Worm (Caenorhabditis elegans) whole organism, L2 larva: Measurements from ENCODE around the gene F54F2.7.

ENCODE experiments used
- C34F6.9 ChIP-seq: fragments of 150-350 bp; optimal IDR thresholded peaks from 2 replicates; lab custom pipeline; 2014; ENCODE audit warnings: missing biosample characterization, missing genetic modification characterization
- R02D3.7 ChIP-seq: fragments of 150-350 bp; optimal IDR thresholded peaks from 2 replicates; lab custom pipeline; 2014; ENCODE audit warnings: missing biosample characterization, missing genetic modification characterization
- ZK546.5 ChIP-seq: sonication (generic microtip); optimal IDR thresholded peaks from 2 replicates; lab custom pipeline; 2017; ENCODE audit warnings: missing biosample characterization, missing genetic modification characterization
- alr-1 ChIP-seq: fragments of 150-350 bp; optimal IDR thresholded peaks from 2 replicates; lab custom pipeline; 2014; ENCODE audit warnings: missing biosample characterization, missing genetic modification characterization
- blmp-1 ChIP-seq: sonication (generic microtip); optimal IDR thresholded peaks from 2 replicates; lab custom pipeline; 2017; ENCODE audit warnings: missing genetic modification characterization, mild to moderate bottlenecking, missing compliant biosample characterization, antibody characterized with exemption, moderate library complexity; ENCODE audit not compliant: insufficient read depth
- ceh-16 ChIP-seq: fragments of 150-350 bp; optimal IDR thresholded peaks from 2 replicates; lab custom pipeline; 2014; ENCODE audit warnings: missing biosample characterization, missing genetic modification characterization
- ceh-82 ChIP-seq: fragments of 150-350 bp; optimal IDR thresholded peaks from 2 replicates; lab custom pipeline; 2014; ENCODE audit warnings: missing biosample characterization, missing genetic modification characterization
- crh-2 ChIP-seq: sonication (generic microtip); optimal IDR thresholded peaks from 2 replicates; lab custom pipeline; 2017; ENCODE audit warnings: missing biosample characterization, missing genetic modification characterization
- elt-1 ChIP-seq: fragments of 150-350 bp; optimal IDR thresholded peaks from 2 replicates; lab custom pipeline; 2014; ENCODE audit warnings: missing biosample characterization, missing genetic modification characterization
- elt-3 ChIP-seq: sonication (generic microtip); optimal IDR thresholded peaks from 2 replicates; lab custom pipeline; 2017; ENCODE audit warnings: missing biosample characterization, missing genetic modification characterization
- fos-1 ChIP-seq: fragments of 150-350 bp; optimal IDR thresholded peaks from 2 replicates; lab custom pipeline; 2014; ENCODE audit warnings: missing biosample characterization, missing genetic modification characterization
- lin-11 ChIP-seq: fragments of 150-350 bp; sonication (generic microtip); optimal IDR thresholded peaks from 2 replicates; lab custom pipeline; 2014; ENCODE audit warnings: missing biosample characterization, missing genetic modification characterization, inconsistent platforms, mixed read lengths
- lin-13 ChIP-seq: fragments of 150-350 bp; optimal IDR thresholded peaks from 2 replicates; lab custom pipeline; 2014; ENCODE audit warnings: missing biosample characterization, missing genetic modification reagents, missing genetic modification characterization
- mab-5 ChIP-seq: fragments of 150-350 bp; optimal IDR thresholded peaks from 2 replicates; lab custom pipeline; 2014; ENCODE audit warnings: missing biosample characterization, missing genetic modification characterization
- mbf-1 ChIP-seq: sonication (generic microtip); optimal IDR thresholded peaks from 2 replicates; lab custom pipeline; 2017; ENCODE audit warnings: missing biosample characterization, missing genetic modification characterization
- mdl-1 ChIP-seq, 2 experiments: fragments of 150-350 bp in 1 of 2; sonication (generic microtip) in 1 of 2; optimal IDR thresholded peaks; 2 replicates each; lab custom pipeline; 2017; ENCODE audit warnings: missing biosample characterization in 2 of 2, missing genetic modification characterization in 2 of 2
- nhr-11 ChIP-seq: fragments of 150-350 bp; optimal IDR thresholded peaks from 2 replicates; lab custom pipeline; 2014; ENCODE audit warnings: missing biosample characterization, missing genetic modification characterization
- nhr-129 ChIP-seq: fragments of 150-350 bp; optimal IDR thresholded peaks from 2 replicates; lab custom pipeline; 2014; ENCODE audit warnings: missing biosample characterization, missing genetic modification characterization
- nhr-21 ChIP-seq: fragments of 150-350 bp; optimal IDR thresholded peaks from 2 replicates; lab custom pipeline; 2014; ENCODE audit warnings: missing biosample characterization, missing genetic modification characterization
- nhr-23 ChIP-seq: fragments of 150-350 bp; optimal IDR thresholded peaks from 2 replicates; lab custom pipeline; 2014; ENCODE audit warnings: missing biosample characterization, missing genetic modification reagents, missing genetic modification characterization
- nhr-237 ChIP-seq: fragments of 150-350 bp; optimal IDR thresholded peaks from 2 replicates; lab custom pipeline; 2014; ENCODE audit warnings: missing biosample characterization, missing genetic modification characterization
- nhr-25 ChIP-seq: fragments of 150-350 bp; sonication (generic microtip); optimal IDR thresholded peaks from 3 replicates; lab custom pipeline; 2014; ENCODE audit warnings: missing biosample characterization, missing genetic modification characterization
- nhr-6 ChIP-seq: fragments of 150-350 bp; optimal IDR thresholded peaks from 2 replicates; lab custom pipeline; 2014; ENCODE audit warnings: missing biosample characterization, missing genetic modification characterization
- nhr-77 ChIP-seq: fragments of 150-350 bp; optimal IDR thresholded peaks from 2 replicates; lab custom pipeline; 2014; ENCODE audit warnings: missing biosample characterization, missing genetic modification characterization
- peb-1 ChIP-seq: fragments of 150-350 bp; optimal IDR thresholded peaks from 2 replicates; lab custom pipeline; 2014; ENCODE audit warnings: missing biosample characterization, missing genetic modification characterization
- sem-4 ChIP-seq: fragments of 150-350 bp; optimal IDR thresholded peaks from 2 replicates; lab custom pipeline; 2014; ENCODE audit warnings: missing biosample characterization, missing genetic modification reagents, missing genetic modification characterization
- skn-1 ChIP-seq: sonication (generic microtip); optimal IDR thresholded peaks from 2 replicates; lab custom pipeline; 2017; ENCODE audit warnings: missing biosample characterization, missing genetic modification characterization
- sma-3 ChIP-seq: sonication (generic microtip); optimal IDR thresholded peaks from 2 replicates; lab custom pipeline; 2016; ENCODE audit warnings: missing genetic modification reagents, missing genetic modification characterization, missing compliant biosample characterization
- snpc-4 ChIP-seq: fragments of 150-350 bp; optimal IDR thresholded peaks from 2 replicates; lab custom pipeline; 2014; ENCODE audit warnings: missing biosample characterization, missing genetic modification characterization
- unc-39 ChIP-seq: fragments of 150-350 bp; optimal IDR thresholded peaks from 2 replicates; lab custom pipeline; 2014; ENCODE audit warnings: missing biosample characterization, missing genetic modification characterization
- unc-55 ChIP-seq: fragments of 150-350 bp; sonication (generic microtip); optimal IDR thresholded peaks from 3 replicates; lab custom pipeline; 2014; ENCODE audit warnings: missing biosample characterization, missing genetic modification reagents, missing genetic modification characterization
- ztf-4 ChIP-seq: fragments of 150-350 bp; optimal IDR thresholded peaks from 2 replicates; lab custom pipeline; 2014; ENCODE audit warnings: missing biosample characterization, missing genetic modification characterization

Gene F54F2.7

ce11 chrIII:8845114-8845513, 38.0 kb upstream of the F54F2.7 start, which contains the start of gene F44E2.6:
Gene F44E2.6 (minus strand): TSS chrIII:8845214.
- TF ChIP-seq nhr-77 (no peak), unc-55 (GFP tag; lab: Kevin White, UChicago) (no peak), skn-1 (tag; lab: Kevin White, UChicago) (no peak), nhr-11 (no peak), ceh-16 (no peak), alr-1 (tag; lab: Kevin White, UChicago) (no peak), blmp-1 (tag; lab: Kevin White, UChicago) (no peak), nhr-25 (tag; lab: Kevin White, UChicago) (no peak), ceh-82 (tag; lab: Kevin White, UChicago) (no peak)
- TF ChIP-seq, all 48 proteins: peak for 0

DNA sequence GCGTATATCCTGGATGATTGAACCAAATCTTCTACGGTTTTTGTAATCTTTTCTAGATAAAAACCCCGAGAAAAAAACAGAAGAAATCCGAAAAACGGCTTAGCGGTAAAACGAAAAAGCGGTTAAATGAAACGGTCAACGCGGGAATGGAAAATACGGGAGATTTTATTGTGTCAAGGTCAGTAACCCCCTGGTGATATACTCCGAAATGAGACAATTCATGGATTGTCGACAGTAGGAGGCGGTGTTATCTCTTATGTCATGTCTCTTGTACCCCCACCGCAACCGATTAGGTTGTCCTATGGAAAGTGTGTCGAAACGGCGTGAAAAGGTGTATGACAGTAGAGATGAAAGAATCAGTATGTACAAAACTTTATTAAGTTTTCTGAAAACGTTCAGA, 37.0 kb upstream of the F54F2.7 start:
- no peak for TF ChIP-seq crh-2 (tag; lab: Kevin White, UChicago)
- TF ChIP-seq nhr-237 (tag; lab: Kevin White, UChicago), result no peak
- TF ChIP-seq ZK546.5 (tag; lab: Kevin White, UChicago), result no peak
- no peak for TF ChIP-seq peb-1 (tag; lab: Kevin White, UChicago)
- TF ChIP-seq fos-1 (tag; lab: Kevin White, UChicago), result no peak
- TF ChIP-seq blmp-1 (tag; lab: Kevin White, UChicago), result no peak
- TF ChIP-seq sem-4 (tag; lab: Kevin White, UChicago), result no peak
- TF ChIP-seq mdl-1 (tag; optimal IDR thresholded peaks at IDR 0.05; lab: Kevin White, UChicago), result no peak
- TF ChIP-seq mab-5 (tag; lab: Kevin White, UChicago), result no peak
- TF ChIP-seq lin-11 (tag; lab: Kevin White, UChicago), result no peak
- TF ChIP-seq C34F6.9, result no peak
- no peak for TF ChIP-seq elt-3 (tag; lab: Kevin White, UChicago)
- no peak for TF ChIP-seq nhr-11
- TF ChIP-seq nhr-25 (tag; lab: Kevin White, UChicago), result no peak
- no peak for TF ChIP-seq nhr-21
- TF ChIP-seq nhr-6 (tag; lab: Kevin White, UChicago), result no peak
- TF ChIP-seq nhr-23, result no peak
- no peak for TF ChIP-seq lin-13
- no peak for TF ChIP-seq ztf-4 (tag; lab: Kevin White, UChicago)

ce11 chrIII:8839813-8840212, 32.7 kb upstream of the F54F2.7 start:
- TF ChIP-seq R02D3.7 (tag; lab: Kevin White, UChicago) (no peak), mbf-1 (tag; lab: Kevin White, UChicago) (no peak), nhr-21 (no peak)

DNA sequence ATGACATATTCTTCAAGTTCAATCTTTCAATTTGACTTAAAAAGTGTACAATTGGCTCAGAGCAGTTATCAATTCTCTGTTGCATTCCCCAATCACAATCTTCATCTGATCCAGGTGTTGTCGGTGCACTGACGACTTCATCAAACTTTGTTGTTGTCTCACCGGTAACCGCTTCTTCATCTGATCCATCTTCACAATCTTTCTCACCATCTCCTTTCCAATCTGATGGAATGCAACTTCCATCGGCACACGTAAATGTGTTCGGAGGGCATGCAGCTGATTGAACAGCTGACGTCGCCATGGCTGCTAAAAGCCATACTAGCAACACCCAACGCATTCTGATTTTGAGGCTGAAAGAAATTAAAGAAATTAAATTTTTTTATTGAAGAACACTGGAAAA, 30.9 kb upstream of the F54F2.7 start, which contains the start of gene F44E2.4:
Gene F44E2.4 (minus strand): TSS at position 350 of the 400 bp plus-strand sequence.
- TF ChIP-seq unc-39 (no peak), ceh-16 (peak; percentile 6), elt-1 (peak; percentile 44)

DNA sequence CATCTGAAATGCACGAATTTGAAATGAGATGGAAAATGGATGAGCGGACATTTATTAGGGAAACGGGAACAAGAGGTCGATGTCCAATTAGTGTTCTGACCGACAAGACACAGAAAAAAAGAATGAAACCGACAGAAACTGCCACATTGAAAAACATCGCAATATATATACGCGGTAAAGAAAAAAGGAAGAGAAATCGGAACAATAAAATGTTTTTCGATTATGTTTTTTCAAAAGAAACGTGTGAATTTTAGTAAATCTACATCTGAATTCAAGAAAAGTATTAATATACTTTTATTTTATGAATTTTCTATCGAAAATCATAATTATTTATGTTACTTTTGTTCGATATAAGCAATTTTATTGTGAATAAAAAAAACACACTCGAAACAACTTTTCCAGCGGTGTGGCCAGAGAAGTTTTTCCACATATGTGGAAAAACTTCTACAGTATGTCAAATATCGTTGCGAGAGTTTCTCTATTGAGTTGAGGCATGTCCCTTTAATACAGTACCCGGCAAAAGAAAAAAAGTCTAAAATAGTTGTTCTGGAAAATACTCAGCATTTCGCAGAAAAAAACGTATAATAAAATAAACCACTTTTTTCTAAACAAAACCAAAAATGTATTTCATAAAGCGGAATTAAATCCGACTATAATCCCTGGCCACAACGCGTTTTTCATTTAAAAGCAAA, 24.1 kb upstream of the F54F2.7 start, which contains the start of gene F44E2.10:
Gene F44E2.10 (minus strand): TSS at position 51 of the 692 bp plus-strand sequence.
- TF ChIP-seq nhr-25 (tag; lab: Kevin White, UChicago) (no peak), sem-4 (tag; lab: Kevin White, UChicago) (no peak), snpc-4 (no peak), ceh-82 (tag; lab: Kevin White, UChicago) (no peak), nhr-23 (no peak), unc-39 (no peak), sma-3 (GFP tag; lab: Kevin White, UChicago) (no peak), nhr-129 (tag; lab: Kevin White, UChicago) (no peak), ztf-4 (tag; lab: Kevin White, UChicago) (no peak), nhr-11 (no peak), elt-3 (tag; lab: Kevin White, UChicago) (no peak), elt-1 (no peak), ceh-16 (no peak), crh-2 (tag; lab: Kevin White, UChicago) (no peak), mbf-1 (tag; lab: Kevin White, UChicago) (no peak), nhr-237 (tag; lab: Kevin White, UChicago) (no peak)

ce11 chrIII:8829245-8829644, 22.1 kb upstream of the F54F2.7 start, which contains the start of gene F44E2.3:
Gene F44E2.3 (minus strand): TSS chrIII:8829305.
- TF ChIP-seq C34F6.9 (peak; percentile 10), unc-55 (GFP tag; lab: Kevin White, UChicago) (peak; percentile 38), fos-1 (tag; lab: Kevin White, UChicago) (peak; percentile 1), nhr-21 (no peak)
- TF ChIP-seq, all 48 proteins: peak for 3
